Fruit fly (Drosophila melanogaster): ENCODE measurements around the gene CG8173.

Gene CG8173

dm6 chrX:17692729-17693128 lies 16.7 kb downstream of the CG8173 start:
- no peak for TF ChIP-seq Dll (optimal IDR thresholded peaks at IDR 0.05)

- TF ChIP-seq CG8478 (optimal IDR thresholded peaks at IDR 0.05) = no peak
- TF ChIP-seq usp (GFP tag; optimal IDR thresholded peaks at IDR 0.05) = no peak
- no peak for TF ChIP-seq Dll (optimal IDR thresholded peaks at IDR 0.05)
- no peak for TF ChIP-seq pan (optimal IDR thresholded peaks at IDR 0.05)
- TF ChIP-seq psq (optimal IDR thresholded peaks at IDR 0.05) = no peak
- TF ChIP-seq EcR (GFP tag; optimal IDR thresholded peaks at IDR 0.05) = no peak
These were observed 23.3 kb downstream of the CG8173 start for dm6 chrX:17686179-17686578.

dm6 chrX:17683506-17683858 lies 26.0 kb downstream of the CG8173 start:
- TF ChIP-seq Dll (optimal IDR thresholded peaks at IDR 0.05) (no peak), CG8478 (optimal IDR thresholded peaks at IDR 0.05) (no peak), psq (optimal IDR thresholded peaks at IDR 0.05) (no peak), EcR (GFP tag; optimal IDR thresholded peaks at IDR 0.05) (no peak), pan (optimal IDR thresholded peaks at IDR 0.05) (no peak), usp (GFP tag; optimal IDR thresholded peaks at IDR 0.05) (no peak)

DNA sequence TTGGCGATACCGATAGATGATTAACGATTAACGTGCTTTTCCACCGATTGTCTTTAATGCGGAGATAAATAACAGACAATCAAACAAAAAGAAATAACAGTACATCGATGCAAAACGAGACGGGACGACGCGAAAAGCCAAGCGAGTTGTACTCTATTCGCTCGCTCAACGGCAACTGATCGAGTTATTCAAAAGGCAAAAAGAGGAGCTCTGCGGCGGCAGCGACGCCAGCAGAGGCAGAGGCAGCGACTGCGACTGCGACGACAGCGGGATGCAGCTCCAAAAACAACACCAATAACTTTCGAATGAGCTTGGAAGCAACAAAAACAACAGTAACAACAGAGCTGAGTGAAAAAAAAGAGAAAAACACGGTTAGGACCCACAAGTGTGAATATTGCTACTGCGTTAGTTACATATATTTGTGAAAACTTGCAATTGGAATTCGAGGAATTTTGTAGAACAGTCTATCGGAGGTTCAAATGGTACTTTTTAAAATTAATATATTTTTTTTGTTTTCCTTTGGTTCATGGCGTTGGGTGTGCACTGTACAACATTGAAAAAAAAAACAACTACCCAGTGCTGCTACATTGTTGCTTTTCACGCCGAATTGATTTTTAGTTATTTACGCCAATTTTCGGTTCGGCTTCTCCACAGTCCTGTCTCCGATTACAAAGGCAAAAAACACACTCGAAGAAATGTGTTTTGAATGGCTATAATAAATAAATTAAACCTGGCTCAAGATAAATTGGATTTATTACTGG lies 26.5 kb downstream of the CG8173 start:
- TF ChIP-seq pan (optimal IDR thresholded peaks at IDR 0.05) = no peak
- TF ChIP-seq EcR (GFP tag; optimal IDR thresholded peaks at IDR 0.05) = no peak
- no peak for TF ChIP-seq CG8478 (optimal IDR thresholded peaks at IDR 0.05)
- TF ChIP-seq Dll (optimal IDR thresholded peaks at IDR 0.05) = no peak
- no peak for TF ChIP-seq psq (optimal IDR thresholded peaks at IDR 0.05)
- TF ChIP-seq usp (GFP tag; optimal IDR thresholded peaks at IDR 0.05) = no peak

- TF ChIP-seq Dll (optimal IDR thresholded peaks at IDR 0.05) (no peak), pan (optimal IDR thresholded peaks at IDR 0.05) (no peak), usp (GFP tag; optimal IDR thresholded peaks at IDR 0.05) (no peak)
These were observed 29.5 kb downstream of the CG8173 start for dm6 chrX:17679642-17680571.

dm6 chrX:17677953-17678668 lies 31.3 kb downstream of the CG8173 start:
- TF ChIP-seq CG8478 (optimal IDR thresholded peaks at IDR 0.05) (no peak), pan (optimal IDR thresholded peaks at IDR 0.05) (no peak), EcR (GFP tag; optimal IDR thresholded peaks at IDR 0.05) (no peak), psq (optimal IDR thresholded peaks at IDR 0.05) (no peak), Dll (optimal IDR thresholded peaks at IDR 0.05) (no peak), usp (GFP tag; optimal IDR thresholded peaks at IDR 0.05) (no peak)

DNA sequence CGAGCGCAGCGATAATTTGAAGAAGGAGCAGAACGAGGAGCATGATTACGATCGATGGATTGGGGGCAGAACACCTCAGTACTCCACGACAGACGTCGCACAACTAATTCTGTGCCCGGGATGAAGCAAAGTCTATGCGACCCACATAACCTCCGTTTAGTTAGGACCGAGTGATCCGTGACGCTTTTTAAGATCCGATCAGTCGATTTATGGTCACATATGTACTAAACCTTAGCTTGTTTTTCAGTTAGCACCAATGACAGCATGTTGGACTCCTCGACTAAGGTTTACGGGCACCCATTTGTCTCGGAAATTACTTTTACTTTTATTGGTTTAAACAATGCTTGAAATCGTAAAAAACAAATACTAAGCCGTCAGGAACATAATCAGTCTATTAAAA lies 37.7 kb downstream of the CG8173 start, which contains the start of gene CG12990:
Gene CG12990, minus strand, starts transcription at position 101 of the 400 bp plus-strand sequence.
- no peak for TF ChIP-seq usp (GFP tag; optimal IDR thresholded peaks at IDR 0.05)
- TF ChIP-seq CG8478 (optimal IDR thresholded peaks at IDR 0.05) = no peak
- no peak for TF ChIP-seq Dll (optimal IDR thresholded peaks at IDR 0.05)
- TF ChIP-seq EcR (GFP tag; optimal IDR thresholded peaks at IDR 0.05) = no peak
- TF ChIP-seq psq (optimal IDR thresholded peaks at IDR 0.05) = no peak
- no peak for TF ChIP-seq pan (optimal IDR thresholded peaks at IDR 0.05)

dm6 chrX:17659119-17659452 lies 50.4 kb downstream of the CG8173 start:
- TF ChIP-seq pan (optimal IDR thresholded peaks at IDR 0.05) (no peak), psq (optimal IDR thresholded peaks at IDR 0.05) (no peak), EcR (GFP tag; optimal IDR thresholded peaks at IDR 0.05) (no peak), usp (GFP tag; optimal IDR thresholded peaks at IDR 0.05) (no peak), CG8478 (optimal IDR thresholded peaks at IDR 0.05) (no peak), Dll (optimal IDR thresholded peaks at IDR 0.05) (no peak)

DNA sequence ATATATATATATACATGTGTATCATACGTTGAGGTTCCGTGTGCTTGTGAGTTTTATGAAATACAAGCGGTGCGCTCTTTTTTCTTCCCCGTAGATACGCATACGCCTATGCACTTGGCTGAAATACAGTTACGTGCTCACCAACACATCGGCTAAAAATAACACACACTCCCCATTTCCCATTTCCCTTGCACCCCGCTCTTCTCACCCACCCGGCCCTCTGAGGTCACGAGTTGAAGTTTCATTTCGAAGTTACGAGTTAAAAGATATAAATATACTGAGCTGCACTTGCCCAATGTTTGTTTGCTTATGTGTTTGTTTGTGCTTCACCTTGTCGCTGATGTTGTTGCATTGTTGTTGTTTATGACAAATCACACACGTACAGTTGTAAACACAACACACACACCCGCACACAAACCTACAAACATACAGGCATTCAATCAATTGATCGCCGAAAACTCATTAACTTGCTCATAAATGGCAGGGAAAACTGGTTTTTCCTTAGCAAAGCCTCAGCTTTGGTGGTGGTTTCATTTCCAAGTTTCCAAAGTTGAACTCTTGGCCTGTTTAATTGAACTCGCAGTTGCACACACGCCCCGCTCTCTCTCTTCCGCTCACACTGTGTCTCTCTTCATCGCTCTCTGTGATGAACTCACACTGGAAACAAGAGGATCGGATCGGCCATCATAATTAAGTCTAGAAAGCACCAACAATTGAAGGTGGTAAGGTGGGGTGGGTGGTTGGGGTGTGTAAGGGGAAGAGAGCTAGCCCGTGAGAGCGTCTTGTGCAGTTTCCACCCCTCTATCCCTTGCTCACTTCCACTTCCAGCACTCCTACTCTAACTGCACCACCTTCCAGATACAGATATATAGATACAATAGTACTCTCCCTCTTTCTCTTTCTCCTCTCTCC lies 51.0 kb downstream of the CG8173 start:
- TF ChIP-seq Dll (optimal IDR thresholded peaks at IDR 0.05) = no peak
- TF ChIP-seq psq (optimal IDR thresholded peaks at IDR 0.05) = no peak
- no peak for TF ChIP-seq pan (optimal IDR thresholded peaks at IDR 0.05)
- TF ChIP-seq usp (GFP tag; optimal IDR thresholded peaks at IDR 0.05) = no peak
- TF ChIP-seq CG8478 (optimal IDR thresholded peaks at IDR 0.05) = no peak
- no peak for TF ChIP-seq EcR (GFP tag; optimal IDR thresholded peaks at IDR 0.05)

- TF ChIP-seq EcR (GFP tag; optimal IDR thresholded peaks at IDR 0.05) (no peak), pan (optimal IDR thresholded peaks at IDR 0.05) (no peak), CG8478 (optimal IDR thresholded peaks at IDR 0.05) (no peak), Dll (optimal IDR thresholded peaks at IDR 0.05) (no peak), usp (GFP tag; optimal IDR thresholded peaks at IDR 0.05) (no peak), psq (optimal IDR thresholded peaks at IDR 0.05) (no peak)
These were observed 51.7 kb downstream of the CG8173 start for dm6 chrX:17657716-17658115.

Data from whole organism.